Worm (Caenorhabditis elegans) whole organism, L1 larva: ENCODE data around the gene rbc-1.

Source experiments
- C16A3.4 ChIP-seq: fragments of 150-350 bp; optimal IDR thresholded peaks from 2 replicates; lab custom pipeline; 2014; ENCODE audit warnings: missing biosample characterization, missing genetic modification characterization
- C34B4.2 ChIP-seq: sonication (generic microtip); optimal IDR thresholded peaks from 2 replicates; lab custom pipeline; 2017; ENCODE audit warnings: mild to moderate bottlenecking, missing genetic modification characterization, missing compliant biosample characterization
- aly-2 ChIP-seq: fragments of 150-350 bp; optimal IDR thresholded peaks from 2 replicates; lab custom pipeline; 2014; ENCODE audit warnings: missing biosample characterization, missing genetic modification characterization
- blmp-1 ChIP-seq: fragments of 150-350 bp; optimal IDR thresholded peaks from 2 replicates; lab custom pipeline; 2014; ENCODE audit warnings: missing biosample characterization, missing genetic modification characterization
- ceh-8 ChIP-seq: fragments of 200-800 bp; sonication (Bioruptor generic); optimal IDR thresholded peaks from 2 replicates; lab custom pipeline; 2018; ENCODE audit warnings: mild to moderate bottlenecking, missing genetic modification characterization, moderate library complexity, missing compliant biosample characterization
- ceh-82 ChIP-seq, 3 experiments: fragments of 150-350 bp in 1 of 3; sonication (generic microtip) in 2 of 3; optimal IDR thresholded peaks; 2 replicates each; lab custom pipeline; 2014 to 2017; ENCODE audit warnings: missing biosample characterization in 3 of 3, missing genetic modification characterization in 3 of 3
- ceh-88 ChIP-seq: fragments of 200-800 bp; sonication (Bioruptor generic); IDR thresholded peaks from 2 replicates; pipeline ENCODE4 v1.3.6; 2022; ENCODE audit warnings: missing genetic modification characterization, missing compliant biosample characterization
- ceh-90 ChIP-seq: sonication (generic microtip); optimal IDR thresholded peaks from 2 replicates; lab custom pipeline; 2016; ENCODE audit warnings: missing genetic modification characterization, missing compliant biosample characterization
- ces-1 ChIP-seq: fragments of 150-350 bp; optimal IDR thresholded peaks from 2 replicates; lab custom pipeline; 2014; ENCODE audit warnings: missing biosample characterization, missing genetic modification reagents, missing genetic modification characterization
- dsc-1 ChIP-seq: sonication (generic microtip); optimal IDR thresholded peaks from 2 replicates; lab custom pipeline; 2016; ENCODE audit warnings: mild to moderate bottlenecking, missing genetic modification characterization, missing compliant biosample characterization
- efl-1 ChIP-seq, 4 experiments: fragments of 150-350 bp; optimal IDR thresholded peaks in 3 of 4; peaks in 1 of 4; 1 replicate in 1 of 4; 2 replicates in 3 of 4; lab custom pipeline; 2014; ENCODE audit warnings: missing biosample characterization in 2 of 4, missing genetic modification characterization in 2 of 4, missing genetic modification reagents in 2 of 4
- efl-3 ChIP-seq: fragments of 200-800 bp; sonication (Bioruptor generic); optimal IDR thresholded peaks from 2 replicates; lab custom pipeline; 2018; ENCODE audit warnings: mild to moderate bottlenecking, missing genetic modification characterization, missing compliant biosample characterization
- elt-2 ChIP-seq: sonication (generic microtip); optimal IDR thresholded peaks from 2 replicates; lab custom pipeline; 2016; ENCODE audit warnings: missing genetic modification characterization, mild to moderate bottlenecking, inconsistent platforms, missing compliant biosample characterization, missing genetic modification reagents
- fkh-4 ChIP-seq: sonication (generic microtip); optimal IDR thresholded peaks from 2 replicates; lab custom pipeline; 2016; ENCODE audit warnings: missing compliant biosample characterization, missing genetic modification characterization, borderline replicate concordance
- fkh-8 ChIP-seq: sonication (generic microtip); optimal IDR thresholded peaks from 2 replicates; lab custom pipeline; 2016; ENCODE audit warnings: mild to moderate bottlenecking, missing genetic modification characterization, missing compliant biosample characterization
- grh-1 ChIP-seq: fragments of 200-800 bp; sonication (Bioruptor generic); IDR thresholded peaks from 2 replicates; pipeline ENCODE4 v1.3.6; 2022; ENCODE audit warnings: missing genetic modification reagents, missing genetic modification characterization, missing compliant biosample characterization
- hlh-4 ChIP-seq: sonication (generic microtip); optimal IDR thresholded peaks from 2 replicates; lab custom pipeline; 2016; ENCODE audit warnings: mild to moderate bottlenecking, missing genetic modification characterization, missing compliant biosample characterization
- isw-1 ChIP-seq: fragments of 200-800 bp; sonication (Bioruptor generic); IDR thresholded peaks from 2 replicates; pipeline ENCODE4 v1.3.6; 2022; ENCODE audit warnings: missing genetic modification characterization, missing compliant biosample characterization
- jun-1 ChIP-seq: fragments of 150-350 bp; optimal IDR thresholded peaks from 2 replicates; lab custom pipeline; 2014; ENCODE audit warnings: missing biosample characterization, missing genetic modification reagents, missing genetic modification characterization
- lin-14 ChIP-seq: fragments of 200-800 bp; sonication (Bioruptor generic); optimal IDR thresholded peaks from 2 replicates; lab custom pipeline; 2018; ENCODE audit warnings: mild to moderate bottlenecking, missing genetic modification characterization, moderate library complexity, missing compliant biosample characterization
- lin-15B ChIP-seq: fragments of 150-350 bp; sonication (generic microtip); optimal IDR thresholded peaks from 3 replicates; lab custom pipeline; 2014; ENCODE audit warnings: missing biosample characterization, missing genetic modification characterization
- lin-35 ChIP-seq, 2 experiments: fragments of 150-350 bp; optimal IDR thresholded peaks; 2 replicates each; lab custom pipeline; 2014; ENCODE audit warnings: missing biosample characterization in 2 of 2, missing genetic modification characterization in 2 of 2, missing genetic modification reagents in 2 of 2
- lir-3 ChIP-seq: sonication (generic microtip); optimal IDR thresholded peaks from 2 replicates; lab custom pipeline; 2016; ENCODE audit warnings: mild to moderate bottlenecking, missing genetic modification characterization, moderate library complexity, missing compliant biosample characterization; ENCODE audit not compliant: poor library complexity
- lsy-2 ChIP-seq, 2 experiments: fragments of 150-350 bp; optimal IDR thresholded peaks; 2 replicates each; lab custom pipeline; 2014; ENCODE audit warnings: missing biosample characterization in 2 of 2, missing genetic modification characterization in 2 of 2
- mab-9 ChIP-seq: fragments of 200-800 bp; sonication (Bioruptor generic); IDR thresholded peaks from 2 replicates; pipeline ENCODE4 v1.3.6; 2022; ENCODE audit warnings: missing genetic modification reagents, missing genetic modification characterization, missing compliant biosample characterization
- nhr-11 ChIP-seq: fragments of 150-350 bp; optimal IDR thresholded peaks from 2 replicates; lab custom pipeline; 2014; ENCODE audit warnings: missing biosample characterization, missing genetic modification characterization
- nhr-12 ChIP-seq: sonication (generic microtip); optimal IDR thresholded peaks from 2 replicates; lab custom pipeline; 2017; ENCODE audit warnings: missing biosample characterization, missing genetic modification characterization
- nhr-19 ChIP-seq: fragments of 200-800 bp; sonication (Bioruptor generic); conservative IDR thresholded peaks from 2 replicates; pipeline ENCODE4 v1.3.6; 2022; ENCODE audit warnings: missing genetic modification characterization, missing compliant biosample characterization
- nhr-28 ChIP-seq: fragments of 150-350 bp; optimal IDR thresholded peaks from 2 replicates; lab custom pipeline; 2014; ENCODE audit warnings: missing biosample characterization, missing genetic modification characterization
- nhr-47 ChIP-seq: sonication (generic microtip); optimal IDR thresholded peaks from 2 replicates; lab custom pipeline; 2016; ENCODE audit warnings: mild to moderate bottlenecking, missing genetic modification characterization, moderate library complexity, missing compliant biosample characterization
- nhr-71 ChIP-seq: sonication (generic microtip); optimal IDR thresholded peaks from 2 replicates; lab custom pipeline; 2016; ENCODE audit warnings: mild to moderate bottlenecking, missing genetic modification characterization, moderate library complexity, missing compliant biosample characterization
- nhr-76 ChIP-seq: sonication (generic microtip); optimal IDR thresholded peaks from 2 replicates; lab custom pipeline; 2017; ENCODE audit warnings: missing biosample characterization, missing genetic modification characterization
- nhr-77 ChIP-seq: fragments of 150-350 bp; optimal IDR thresholded peaks from 2 replicates; lab custom pipeline; 2014; ENCODE audit warnings: missing biosample characterization, missing genetic modification characterization
- nhr-84 ChIP-seq: sonication (generic microtip); optimal IDR thresholded peaks from 2 replicates; lab custom pipeline; 2017; ENCODE audit warnings: missing biosample characterization, missing genetic modification characterization
- nhr-85 ChIP-seq: sonication (generic microtip); peaks from one replicate; lab custom pipeline; 2016; ENCODE audit warnings: missing genetic modification characterization, inconsistent platforms, missing compliant biosample characterization
- pag-3 ChIP-seq: sonication (generic microtip); optimal IDR thresholded peaks from 2 replicates; lab custom pipeline; 2017; ENCODE audit warnings: missing genetic modification characterization, mild to moderate bottlenecking, missing compliant biosample characterization, antibody characterized with exemption, borderline replicate concordance; ENCODE audit not compliant: insufficient read depth
- pax-3 ChIP-seq: fragments of 200-800 bp; sonication (Bioruptor generic); optimal IDR thresholded peaks from 2 replicates; lab custom pipeline; 2018; ENCODE audit warnings: mild to moderate bottlenecking, missing genetic modification characterization, moderate library complexity, missing compliant biosample characterization
- snu-23 ChIP-seq: sonication (generic microtip); optimal IDR thresholded peaks from 2 replicates; lab custom pipeline; 2016; ENCODE audit warnings: missing genetic modification characterization, missing compliant biosample characterization
- swsn-7 ChIP-seq: sonication (generic microtip); optimal IDR thresholded peaks from 2 replicates; lab custom pipeline; 2016; ENCODE audit warnings: missing genetic modification characterization, missing compliant biosample characterization
- tbx-2 ChIP-seq: sonication (generic microtip); optimal IDR thresholded peaks from 2 replicates; lab custom pipeline; 2016; ENCODE audit warnings: missing genetic modification characterization, missing compliant biosample characterization
- tlp-1 ChIP-seq: fragments of 150-350 bp; optimal IDR thresholded peaks from 2 replicates; lab custom pipeline; 2014; ENCODE audit warnings: missing biosample characterization, missing genetic modification characterization
- unc-30 ChIP-seq: sonication (generic microtip); optimal IDR thresholded peaks from 2 replicates; lab custom pipeline; 2017; ENCODE audit warnings: missing biosample characterization, missing genetic modification characterization
- unc-86 ChIP-seq: sonication (generic microtip); optimal IDR thresholded peaks from 2 replicates; lab custom pipeline; 2016; ENCODE audit warnings: missing genetic modification characterization, missing compliant biosample characterization
- unc-98 ChIP-seq: fragments of 200-800 bp; sonication (Bioruptor generic); IDR thresholded peaks from 2 replicates; pipeline ENCODE4 v1.3.6; 2022; ENCODE audit warnings: missing genetic modification characterization, missing compliant biosample characterization
- vab-15 ChIP-seq: sonication (generic microtip); optimal IDR thresholded peaks from 2 replicates; lab custom pipeline; 2017; ENCODE audit warnings: missing genotype, mild to moderate bottlenecking, missing genetic modification characterization, missing compliant biosample characterization
- xbp-1 ChIP-seq: sonication (generic microtip); optimal IDR thresholded peaks from 2 replicates; lab custom pipeline; 2016; ENCODE audit warnings: missing genetic modification characterization, missing compliant biosample characterization
- zag-1 ChIP-seq: fragments of 150-350 bp; optimal IDR thresholded peaks from 2 replicates; lab custom pipeline; 2014; ENCODE audit warnings: missing biosample characterization, missing genetic modification characterization
- zip-4 ChIP-seq: fragments of 200-800 bp; sonication (Bioruptor generic); optimal IDR thresholded peaks from 2 replicates; lab custom pipeline; 2018; ENCODE audit warnings: mild to moderate bottlenecking, missing genetic modification characterization, moderate library complexity, missing compliant biosample characterization
- ztf-4 ChIP-seq: fragments of 150-350 bp; optimal IDR thresholded peaks from 2 replicates; lab custom pipeline; 2014; ENCODE audit warnings: missing biosample characterization, missing genetic modification characterization

Gene rbc-1

ce11 chrX:14611074-14611473 lies at the start of gene rbc-1:
Gene rbc-1 (plus strand): TSS chrX:14611374.
- no peak for TF ChIP-seq nhr-84 (tag; lab: Kevin White, UChicago)
- no peak for TF ChIP-seq blmp-1 (tag; lab: Kevin White, UChicago)
- TF ChIP-seq aly-2 (tag; lab: Kevin White, UChicago): no peak
- TF ChIP-seq elt-2 (tag; lab: Kevin White, UChicago): no peak

- TF ChIP-seq hlh-4 (tag; lab: Kevin White, UChicago) (no peak), isw-1 (peak; percentile 32), nhr-28 (tag; lab: Kevin White, UChicago) (no peak), tbx-2 (tag; lab: Kevin White, UChicago) (peak; percentile 85), nhr-77 (tag; lab: Kevin White, UChicago) (peak; percentile 57), lsy-2 (tag; optimal IDR thresholded peaks at IDR 0.05; lab: Kevin White, UChicago) (peak; percentile 23 to 75), zag-1 (tag; lab: Kevin White, UChicago) (no peak), unc-30 (tag; lab: Kevin White, UChicago) (no peak), nhr-85 (tag; lab: Kevin White, UChicago) (peak; percentile 87), zip-4 (no peak), ceh-82 (tag; optimal IDR thresholded peaks at IDR 0.05; lab: Kevin White, UChicago) (peak in 1 of 3 experiments; percentile 45), C34B4.2 (tag; lab: Kevin White, UChicago) (no peak), nhr-19 (GFP tag; lab: Robert Waterston, UW) (peak; percentile 75), lin-14 (GFP tag; lab: Kevin White, UChicago) (peak; percentile 97), lin-15B (no peak), swsn-7 (tag; lab: Kevin White, UChicago) (peak; percentile 65), ceh-8 (no peak), unc-86 (peak; percentile 61), vab-15 (no peak), unc-98 (0 out of 2 replicates have a peak, but pooled peaks have one; percentile 37), nhr-76 (tag; lab: Kevin White, UChicago) (no peak), efl-3 (GFP tag; lab: Kevin White, UChicago) (no peak), ceh-90 (no peak), aly-2 (tag; lab: Kevin White, UChicago) (no peak), tlp-1 (tag; lab: Kevin White, UChicago) (no peak), ztf-4 (tag; lab: Kevin White, UChicago) (peak; percentile 75), fkh-4 (tag; lab: Kevin White, UChicago) (no peak), nhr-84 (tag; lab: Kevin White, UChicago) (no peak), grh-1 (GFP tag; lab: Robert Waterston, UW) (0 out of 2 replicates have a peak, but pooled peaks have one; percentile 27), elt-2 (tag; lab: Kevin White, UChicago) (no peak), snu-23 (GFP tag; lab: Kevin White, UChicago) (peak; percentile 68), pax-3 (peak; percentile 4), jun-1 (no peak), pag-3 (tag; lab: Kevin White, UChicago) (no peak), nhr-47 (tag; lab: Kevin White, UChicago) (peak; percentile 76), fkh-8 (peak; percentile 83), C16A3.4 (peak; percentile 47), nhr-11 (tag; lab: Kevin White, UChicago) (no peak), efl-1 (optimal IDR thresholded peaks at IDR 0.05; lab: Kevin White, UChicago) (peak in 1 of 2 experiments; percentile 22), efl-1 (GFP tag; optimal IDR thresholded peaks at IDR 0.05 in 1 of 2; lab: Kevin White, UChicago) (no peak), ces-1 (GFP tag; lab: Kevin White, UChicago) (no peak), blmp-1 (tag; lab: Kevin White, UChicago) (peak; percentile 50), xbp-1 (tag; lab: Kevin White, UChicago) (peak; percentile 41), mab-9 (GFP tag; lab: Robert Waterston, UW) (no peak; the same call in 1 of the 2 replicates), lir-3 (peak; percentile 15), nhr-12 (tag; lab: Kevin White, UChicago) (no peak), lin-35 (GFP tag; optimal IDR thresholded peaks at IDR 0.05; lab: Kevin White, UChicago) (peak in 1 of 2 experiments; percentile 4), ceh-88 (GFP tag; lab: Robert Waterston, UW) (no peak), nhr-71 (tag; lab: Kevin White, UChicago) (peak; percentile 95), dsc-1 (tag; lab: Kevin White, UChicago) (peak; percentile 38)
Observed at ce11 chrX:14561416-14561973, 49.7 kb upstream of the rbc-1 start.
